Worm (Caenorhabditis elegans) whole organism, late embryonic: ENCODE measurements around the gene srx-63.

Experiments
- F13H6.1 ChIP-seq: sonication (generic microtip); optimal IDR thresholded peaks from 2 replicates; lab custom pipeline; 2016; ENCODE audit warnings: missing genetic modification characterization, missing compliant biosample characterization
- ceh-6 ChIP-seq: fragments of 200-800 bp; sonication (Bioruptor generic); optimal IDR thresholded peaks from 2 replicates; lab custom pipeline; 2018; ENCODE audit warnings: mild to moderate bottlenecking, missing genetic modification characterization, missing compliant biosample characterization
- che-1 ChIP-seq: sonication (generic microtip); optimal IDR thresholded peaks from 2 replicates; lab custom pipeline; 2016; ENCODE audit warnings: mild to moderate bottlenecking, missing genetic modification characterization, missing compliant biosample characterization
- fkh-10 ChIP-seq: fragments of 150-350 bp; optimal IDR thresholded peaks from 2 replicates; lab custom pipeline; 2014; ENCODE audit warnings: missing biosample characterization, missing genetic modification reagents, missing genetic modification characterization
- nfya-1 ChIP-seq: sonication (generic microtip); optimal IDR thresholded peaks from 2 replicates; lab custom pipeline; 2017; ENCODE audit warnings: missing genetic modification characterization, mild to moderate bottlenecking, missing compliant biosample characterization, antibody characterized with exemption, moderate library complexity
- nhr-11 ChIP-seq: fragments of 150-350 bp; optimal IDR thresholded peaks from 2 replicates; lab custom pipeline; 2014; ENCODE audit warnings: missing biosample characterization, missing genetic modification characterization
- pag-3 ChIP-seq: sonication (generic microtip); optimal IDR thresholded peaks from 2 replicates; lab custom pipeline; 2016; ENCODE audit warnings: missing compliant biosample characterization, missing genetic modification characterization, borderline replicate concordance
- pha-4 ChIP-seq: fragments of 150-350 bp; optimal IDR thresholded peaks from 2 replicates; lab custom pipeline; 2018; ENCODE audit warnings: missing biosample characterization, missing genetic modification reagents, missing genetic modification characterization
- pros-1 ChIP-seq: fragments of 150-350 bp; optimal IDR thresholded peaks from 2 replicates; lab custom pipeline; 2014; ENCODE audit warnings: missing biosample characterization, missing genetic modification reagents, missing genetic modification characterization
- rnt-1 ChIP-seq: sonication (generic microtip); optimal IDR thresholded peaks from 2 replicates; lab custom pipeline; 2016; ENCODE audit warnings: missing genetic modification characterization, missing compliant biosample characterization

- TF ChIP-seq pag-3 (no peak), rnt-1 (tag; lab: Kevin White, UChicago) (no peak), ceh-6 (no peak), F13H6.1 (tag; lab: Kevin White, UChicago) (no peak), nhr-11 (no peak), pros-1 (no peak), nfya-1 (tag; lab: Kevin White, UChicago) (no peak), pha-4 (no peak), fkh-10 (no peak), che-1 (tag; lab: Kevin White, UChicago) (no peak)
Observed at ce11 chrV:3974361-3974760, 42.9 kb downstream of the srx-63 start, which contains the start of gene str-82.
